Worm (Caenorhabditis elegans) whole organism, L3 larva: Measurements from ENCODE around the gene nhr-206.

Experiments
- ama-1 ChIP-seq: fragments of 150-350 bp; optimal IDR thresholded peaks from 2 replicates; lab custom pipeline; 2018
- skn-1 ChIP-seq: fragments of 150-350 bp; optimal IDR thresholded peaks from 2 replicates; lab custom pipeline; 2014; ENCODE audit warnings: missing biosample characterization, missing genetic modification characterization
- ztf-4 ChIP-seq: fragments of 150-350 bp; optimal IDR thresholded peaks from 2 replicates; lab custom pipeline; 2014; ENCODE audit warnings: missing biosample characterization, missing genetic modification characterization

- TF ChIP-seq ama-1: no peak
- TF ChIP-seq skn-1 (tag; lab: Kevin White, UChicago): no peak
- TF ChIP-seq ztf-4 (tag; lab: Kevin White, UChicago): no peak
Measured at ce11 chrV:12068437-12068836, 23.4 kb upstream of the nhr-206 start, which contains the start of gene kmo-2.
